Worm (Caenorhabditis elegans): Measurements from ENCODE around the gene mrpl-51.

Gene mrpl-51

ce11 chrIV:12029722-12030182 lies 1.4 kb upstream of the mrpl-51 start, which contains the start of gene T12G3.11 (continued):
- TF ChIP-seq saeg-2 (GFP tag; IDR thresholded peaks at IDR 0.05) (no peak), egl-43 (GFP tag; IDR thresholded peaks at IDR 0.05) (no peak), lin-15B (tag; optimal IDR thresholded peaks at IDR 0.05) (no peak), cey-2 (tag; optimal IDR thresholded peaks at IDR 0.05; ENCODE audit: borderline replicate concordance, insufficient read depth) (no peak), mes-2 (tag; optimal IDR thresholded peaks at IDR 0.05; ENCODE audit: poor library complexity, severe bottlenecking) (no peak), egl-27 (tag; optimal IDR thresholded peaks at IDR 0.05) (no peak), ztf-7 (tag; optimal IDR thresholded peaks at IDR 0.05) (peak; percentile 86), dmd-8 (GFP tag; IDR thresholded peaks at IDR 0.05) (no peak), lir-3 (tag; optimal IDR thresholded peaks at IDR 0.05) (no peak), unc-62 (GFP tag; optimal IDR thresholded peaks at IDR 0.05 in 1 of 2) (no peak), unc-62 (tag; optimal IDR thresholded peaks at IDR 0.05) (no peak), nhr-111 (GFP tag; optimal IDR thresholded peaks at IDR 0.05) (no peak), lin-1 (GFP tag; IDR thresholded peaks at IDR 0.05) (no peak), dmd-6 (GFP tag; IDR thresholded peaks at IDR 0.05) (0 out of 2 replicates have a peak, but pooled peaks have one; percentile 8), hlh-30 (tag; optimal IDR thresholded peaks at IDR 0.05; ENCODE audit: insufficient read depth) (peak; percentile 12), R02D3.7 (tag; optimal IDR thresholded peaks at IDR 0.05) (no peak), zfp-2 (tag; optimal IDR thresholded peaks at IDR 0.05) (no peak), mxl-2 (GFP tag; conservative IDR thresholded peaks at IDR 0.05) (no peak), ctbp-1 (GFP tag; IDR thresholded peaks at IDR 0.05) (no peak), Y75B8A.6 (GFP tag; IDR thresholded peaks at IDR 0.05) (no peak), gei-8 (GFP tag; optimal IDR thresholded peaks at IDR 0.05) (no peak), ceh-82 (tag; optimal IDR thresholded peaks at IDR 0.05) (no peak), nhr-10 (tag; optimal IDR thresholded peaks at IDR 0.05) (no peak), unc-39 (tag; optimal IDR thresholded peaks at IDR 0.05) (no peak), nhr-25 (tag; optimal IDR thresholded peaks at IDR 0.05; ENCODE audit: borderline replicate concordance, insufficient read depth) (no peak), duxl-1 (tag; optimal IDR thresholded peaks at IDR 0.05; ENCODE audit: poor library complexity) (no peak), ces-1 (GFP tag; optimal IDR thresholded peaks at IDR 0.05) (no peak), daf-16 (GFP tag; optimal IDR thresholded peaks at IDR 0.05) (no peak), daf-16 (tag; optimal IDR thresholded peaks at IDR 0.05) (peak; percentile 44), jun-1 (tag; optimal IDR thresholded peaks at IDR 0.05) (no peak), hmg-1.1 (GFP tag; IDR thresholded peaks at IDR 0.05) (no peak), lin-39 (tag; optimal IDR thresholded peaks at IDR 0.05) (no peak), aly-2 (tag; optimal IDR thresholded peaks at IDR 0.05) (no peak), snpc-1.2 (GFP tag; IDR thresholded peaks at IDR 0.05) (no peak), Y5F2A.4 (GFP tag; optimal IDR thresholded peaks at IDR 0.05) (no peak), arid-1 (GFP tag; conservative IDR thresholded peaks at IDR 0.05) (no peak), ztf-11 (tag; optimal IDR thresholded peaks at IDR 0.05) (no peak), sdz-12 (GFP tag; optimal IDR thresholded peaks at IDR 0.05) (no peak), nhr-76 (tag; optimal IDR thresholded peaks at IDR 0.05) (no peak), dpl-1 (GFP tag; optimal IDR thresholded peaks at IDR 0.05) (peak; percentile 61), dmd-9 (GFP tag; IDR thresholded peaks at IDR 0.05) (no peak), daf-19 (GFP tag; conservative IDR thresholded peaks at IDR 0.05) (no peak), daf-12 (tag; optimal IDR thresholded peaks at IDR 0.05) (no peak), zag-1 (tag; optimal IDR thresholded peaks at IDR 0.05) (no peak), dve-1 (tag; optimal IDR thresholded peaks at IDR 0.05; ENCODE audit: insufficient read depth) (peak; percentile 39), nhr-48 (tag; optimal IDR thresholded peaks at IDR 0.05) (no peak), mdl-1 (tag; optimal IDR thresholded peaks at IDR 0.05) (no peak), aha-1 (tag) (no peak), nhr-77 (tag; optimal IDR thresholded peaks at IDR 0.05) (no peak), ceh-20 (GFP tag; IDR thresholded peaks at IDR 0.05) (no peak), nhr-41 (GFP tag; IDR thresholded peaks at IDR 0.05) (no peak), lin-38 (GFP tag; IDR thresholded peaks at IDR 0.05) (peak; percentile 42)

Data from whole organism, L4 larva.